Worm (Caenorhabditis elegans) whole organism, young adult: ENCODE results near the gene F45E10.2.

Source experiments
- C17E4.6 ChIP-seq: fragments of 200-800 bp; sonication (Bioruptor generic); IDR thresholded peaks from 2 replicates; pipeline ENCODE4 v1.3.6; 2022; ENCODE audit warnings: missing genetic modification reagents, missing genetic modification characterization, missing compliant biosample characterization
- F22D6.2 ChIP-seq: sonication (generic microtip); optimal IDR thresholded peaks from 2 replicates; lab custom pipeline; 2016; ENCODE audit warnings: mild to moderate bottlenecking, missing genetic modification characterization, missing compliant biosample characterization
- F49E8.2 ChIP-seq: sonication (generic microtip); optimal IDR thresholded peaks from 3 replicates; lab custom pipeline; 2017; ENCODE audit warnings: missing genetic modification characterization, mild to moderate bottlenecking, missing compliant biosample characterization, antibody characterized with exemption, moderate library complexity; ENCODE audit not compliant: insufficient read depth
- K11D2.4 ChIP-seq: fragments of 200-800 bp; sonication (Bioruptor generic); IDR thresholded peaks from 2 replicates; pipeline ENCODE4 v1.3.6; 2022; ENCODE audit warnings: missing genetic modification reagents, missing genetic modification characterization, missing compliant biosample characterization
- K12H6.12 ChIP-seq: fragments of 200-800 bp; sonication (Bioruptor generic); optimal IDR thresholded peaks from 2 replicates; lab custom pipeline; 2018; ENCODE audit warnings: mild to moderate bottlenecking, missing genetic modification characterization, missing compliant biosample characterization
- Y53F4B.3 ChIP-seq: fragments of 200-800 bp; sonication (Bioruptor generic); IDR thresholded peaks from 2 replicates; pipeline ENCODE4 v1.3.6; 2022; ENCODE audit warnings: missing genetic modification reagents, missing genetic modification characterization, missing compliant biosample characterization
- Y56A3A.18 ChIP-seq: fragments of 200-800 bp; sonication (Bioruptor generic); IDR thresholded peaks from 2 replicates; pipeline ENCODE4 v1.3.6; 2022; ENCODE audit warnings: missing genetic modification reagents, missing genetic modification characterization, missing compliant biosample characterization
- ZK185.1 ChIP-seq: sonication (generic microtip); optimal IDR thresholded peaks from 2 replicates; lab custom pipeline; 2016; ENCODE audit warnings: mild to moderate bottlenecking, missing genetic modification characterization, missing compliant biosample characterization; ENCODE audit not compliant: poor library complexity, severe bottlenecking
- akir-1 ChIP-seq: fragments of 200-800 bp; sonication (Bioruptor generic); optimal IDR thresholded peaks from 2 replicates; lab custom pipeline; 2018; ENCODE audit warnings: mild to moderate bottlenecking, missing genetic modification characterization, moderate library complexity, missing compliant biosample characterization
- ama-1 ChIP-seq, 3 experiments: fragments of 150-350 bp in 1 of 3; sonication (generic microtip) in 2 of 3; optimal IDR thresholded peaks; 2 replicates each; lab custom pipeline; 2014 to 2018; ENCODE audit warnings: missing biosample characterization in 2 of 3, missing genetic modification characterization in 2 of 3, missing genetic modification reagents in 2 of 3
- aptf-3 ChIP-seq: fragments of 200-800 bp; sonication (Bioruptor generic); IDR thresholded peaks from 2 replicates; pipeline ENCODE4 v1.3.6; 2022; ENCODE audit warnings: missing genetic modification characterization, missing compliant biosample characterization
- attf-5 ChIP-seq: fragments of 200-800 bp; sonication (Bioruptor generic); optimal IDR thresholded peaks from 2 replicates; lab custom pipeline; 2018; ENCODE audit warnings: mild to moderate bottlenecking, missing genetic modification characterization, missing compliant biosample characterization
- bed-1 ChIP-seq: fragments of 200-800 bp; sonication (Bioruptor generic); IDR thresholded peaks from 2 replicates; pipeline ENCODE4 v1.3.6; 2022; ENCODE audit warnings: missing genetic modification reagents, missing genetic modification characterization, missing compliant biosample characterization
- cebp-1 ChIP-seq, 2 experiments: fragments of 200-800 bp in 1 of 2; sonication (Bioruptor generic) in 1 of 2; sonication (generic microtip) in 1 of 2; IDR thresholded peaks in 1 of 2; optimal IDR thresholded peaks in 1 of 2; 2 replicates each; pipeline versions ENCODE4 v1.3.6 to Lab custom; 2017 to 2022; ENCODE audit warnings: missing compliant biosample characterization in 2 of 2, missing genetic modification characterization in 2 of 2, mild to moderate bottlenecking in 1 of 2, missing genetic modification reagents in 1 of 2, moderate library complexity in 1 of 2
- ceh-27 ChIP-seq: fragments of 200-800 bp; sonication (Bioruptor generic); optimal IDR thresholded peaks from 2 replicates; lab custom pipeline; 2018; ENCODE audit warnings: mild to moderate bottlenecking, missing genetic modification characterization, moderate library complexity, missing compliant biosample characterization
- ceh-58 ChIP-seq: fragments of 200-800 bp; sonication (Bioruptor generic); IDR thresholded peaks from 2 replicates; pipeline ENCODE4 v1.3.6; 2022; ENCODE audit warnings: missing genetic modification characterization, missing compliant biosample characterization
- ceh-79 ChIP-seq: sonication (generic microtip); optimal IDR thresholded peaks from 2 replicates; lab custom pipeline; 2017; ENCODE audit warnings: mild to moderate bottlenecking, missing genetic modification characterization, missing compliant biosample characterization
- ceh-91 ChIP-seq: fragments of 200-800 bp; sonication (Bioruptor generic); IDR thresholded peaks from 2 replicates; pipeline ENCODE4 v1.3.6; 2022; ENCODE audit warnings: missing genetic modification reagents, missing genetic modification characterization, missing compliant biosample characterization
- dox-1 ChIP-seq: fragments of 200-800 bp; sonication (Bioruptor generic); IDR thresholded peaks from 2 replicates; pipeline ENCODE4 v1.3.6; 2022; ENCODE audit warnings: missing genetic modification reagents, missing genetic modification characterization, missing compliant biosample characterization
- dpff-1 ChIP-seq: sonication (generic microtip); optimal IDR thresholded peaks from 2 replicates; lab custom pipeline; 2017; ENCODE audit warnings: mild to moderate bottlenecking, missing genetic modification characterization, missing compliant biosample characterization
- dpl-1 ChIP-seq: fragments of 150-350 bp; optimal IDR thresholded peaks from 2 replicates; lab custom pipeline; 2014; ENCODE audit warnings: missing biosample characterization, missing genetic modification reagents, missing genetic modification characterization
- efl-1 ChIP-seq: fragments of 150-350 bp; optimal IDR thresholded peaks from 2 replicates; lab custom pipeline; 2014; ENCODE audit warnings: missing biosample characterization, missing genetic modification reagents, missing genetic modification characterization
- egl-44 ChIP-seq: fragments of 200-800 bp; sonication (Bioruptor generic); IDR thresholded peaks from 2 replicates; pipeline ENCODE4 v1.3.6; 2022; ENCODE audit warnings: missing genetic modification reagents, missing genetic modification characterization, missing compliant biosample characterization
- egrh-3 ChIP-seq: fragments of 200-800 bp; sonication (Bioruptor generic); IDR thresholded peaks from 2 replicates; pipeline ENCODE4 v1.3.6; 2022; ENCODE audit warnings: missing genetic modification reagents, missing genetic modification characterization, missing compliant biosample characterization
- fkh-3 ChIP-seq: sonication (generic microtip); optimal IDR thresholded peaks from 2 replicates; lab custom pipeline; 2016; ENCODE audit warnings: mild to moderate bottlenecking, missing genetic modification characterization, missing compliant biosample characterization
- him-1 ChIP-seq: sonication (generic microtip); optimal IDR thresholded peaks from 2 replicates; lab custom pipeline; 2016; ENCODE audit warnings: missing genotype, missing genetic modification reagents, missing genetic modification characterization, missing compliant biosample characterization
- hlh-12 ChIP-seq: sonication (generic microtip); optimal IDR thresholded peaks from 2 replicates; lab custom pipeline; 2016; ENCODE audit warnings: missing genetic modification characterization, missing compliant biosample characterization
- hmg-1.2 ChIP-seq: fragments of 200-800 bp; sonication (Bioruptor generic); IDR thresholded peaks from 2 replicates; pipeline ENCODE4 v1.3.6; 2022; ENCODE audit warnings: missing genetic modification reagents, missing genetic modification characterization, missing compliant biosample characterization
- lir-1 ChIP-seq: fragments of 200-800 bp; sonication (Bioruptor generic); conservative IDR thresholded peaks from 2 replicates; pipeline ENCODE4 v1.3.6; 2022; ENCODE audit warnings: missing genetic modification reagents, missing genetic modification characterization, missing compliant biosample characterization
- madf-6 ChIP-seq: fragments of 200-800 bp; sonication (Bioruptor generic); IDR thresholded peaks from 2 replicates; pipeline ENCODE4 v1.3.6; 2022; ENCODE audit warnings: missing genetic modification reagents, missing genetic modification characterization, missing compliant biosample characterization
- madf-8 ChIP-seq: fragments of 200-800 bp; sonication (Bioruptor generic); conservative IDR thresholded peaks from 2 replicates; pipeline ENCODE4 v1.3.6; 2022; ENCODE audit warnings: missing genetic modification reagents, missing genetic modification characterization, missing compliant biosample characterization
- mcd-1 ChIP-seq: fragments of 200-800 bp; sonication (Bioruptor generic); IDR thresholded peaks from 2 replicates; pipeline ENCODE4 v1.3.6; 2022; ENCODE audit warnings: missing genetic modification reagents, missing genetic modification characterization, missing compliant biosample characterization
- nfyb-1 ChIP-seq: fragments of 200-800 bp; sonication (Bioruptor generic); IDR thresholded peaks from 2 replicates; pipeline ENCODE4 v1.3.6; 2022; ENCODE audit warnings: missing genetic modification reagents, missing genetic modification characterization, missing compliant biosample characterization
- nhr-120 ChIP-seq: fragments of 200-800 bp; sonication (Bioruptor generic); IDR thresholded peaks from 2 replicates; pipeline ENCODE4 v1.3.6; 2022; ENCODE audit warnings: missing genetic modification characterization, missing compliant biosample characterization
- nhr-80 ChIP-seq: sonication (generic microtip); optimal IDR thresholded peaks from 2 replicates; lab custom pipeline; 2016; ENCODE audit warnings: missing genetic modification characterization, missing compliant biosample characterization
- pha-4 ChIP-seq: fragments of 150-350 bp; sonication (generic microtip); optimal IDR thresholded peaks from 2 replicates; lab custom pipeline; 2014; ENCODE audit warnings: missing biosample characterization, missing genetic modification reagents, missing genetic modification characterization
- sdz-38 ChIP-seq: sonication (generic microtip); optimal IDR thresholded peaks from 2 replicates; lab custom pipeline; 2016; ENCODE audit warnings: missing genotype, missing genetic modification characterization, missing compliant biosample characterization
- tbp1 ChIP-seq: fragments of 200-800 bp; sonication (Bioruptor generic); optimal IDR thresholded peaks from 2 replicates; lab custom pipeline; 2018; ENCODE audit warnings: mild to moderate bottlenecking, missing genetic modification characterization, missing compliant biosample characterization
- tlf-1 ChIP-seq: fragments of 200-800 bp; sonication (Bioruptor generic); optimal IDR thresholded peaks from 2 replicates; lab custom pipeline; 2018; ENCODE audit warnings: mild to moderate bottlenecking, missing genetic modification characterization, missing compliant biosample characterization
- xnd-1 ChIP-seq: sonication (generic microtip); optimal IDR thresholded peaks from 2 replicates; lab custom pipeline; 2016; ENCODE audit warnings: missing genotype, missing genetic modification reagents, missing genetic modification characterization, missing compliant biosample characterization
- zim-3 ChIP-seq: sonication (generic microtip); optimal IDR thresholded peaks from 2 replicates; lab custom pipeline; 2017; ENCODE audit warnings: mild to moderate bottlenecking, missing genetic modification characterization, moderate library complexity, missing compliant biosample characterization
- ztf-22 ChIP-seq: fragments of 200-800 bp; sonication (Bioruptor generic); optimal IDR thresholded peaks from 2 replicates; lab custom pipeline; 2018; ENCODE audit warnings: mild to moderate bottlenecking, missing genetic modification characterization, moderate library complexity, missing compliant biosample characterization
- ztf-26 ChIP-seq: sonication (generic microtip); optimal IDR thresholded peaks from 2 replicates; lab custom pipeline; 2017; ENCODE audit warnings: missing genetic modification characterization, missing compliant biosample characterization
- ztf-28 ChIP-seq: fragments of 200-800 bp; sonication (Bioruptor generic); IDR thresholded peaks from 2 replicates; pipeline ENCODE4 v1.3.6; 2022; ENCODE audit warnings: missing genetic modification reagents, missing genetic modification characterization, missing compliant biosample characterization
- ztf-6 ChIP-seq: fragments of 200-800 bp; sonication (Bioruptor generic); IDR thresholded peaks from 2 replicates; pipeline ENCODE4 v1.3.6; 2022; ENCODE audit warnings: missing genetic modification reagents, missing genetic modification characterization, missing compliant biosample characterization

F45E10.2 gene

DNA sequence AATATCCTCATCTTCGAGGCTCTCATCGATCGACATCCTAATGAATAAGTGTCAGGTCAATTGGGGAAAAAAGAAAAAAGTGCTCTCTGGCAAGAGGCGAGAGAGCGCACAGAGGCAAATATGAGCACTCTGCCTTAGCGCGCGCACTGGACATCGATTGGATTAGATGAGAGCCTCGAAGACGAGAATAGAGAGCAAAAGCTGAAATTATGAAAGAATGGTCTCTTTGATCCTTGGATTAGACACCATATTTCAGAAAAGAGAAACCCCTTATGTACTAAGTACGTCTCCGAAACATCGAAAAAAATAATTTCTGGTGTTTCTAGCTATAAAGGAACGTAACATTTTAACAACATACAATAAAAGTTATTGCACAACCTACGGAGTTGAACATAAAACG, at the start of gene F45E10.2:
Gene F45E10.2, minus strand, starts transcription at position 101 of the 400 bp plus-strand sequence.
- no peak for TF ChIP-seq akir-1
- no peak for TF ChIP-seq madf-6 (GFP tag; lab: Robert Waterston, UW)

DNA sequence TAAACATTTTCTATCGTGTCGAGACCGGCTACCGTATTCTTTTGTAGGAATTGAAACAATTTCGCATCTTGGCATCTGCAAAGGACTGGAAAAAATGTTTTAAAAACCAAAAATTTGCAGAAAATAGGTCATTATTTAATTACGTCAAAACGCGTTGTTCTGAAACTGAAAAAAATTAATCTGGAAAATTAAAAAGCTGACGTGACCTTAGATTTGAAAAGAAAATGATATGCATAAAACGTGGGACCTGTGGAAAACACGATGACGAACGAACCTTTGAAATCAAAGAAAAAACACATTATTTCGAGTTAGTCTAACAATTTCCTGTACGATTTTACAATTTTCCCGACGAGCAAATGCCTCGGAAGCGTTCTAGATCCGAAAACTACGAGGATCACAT, 49.0 kb upstream of the F45E10.2 start, which contains the start of gene C09H10.9:
Gene C09H10.9, plus strand, starts transcription at position 301 of the 400 bp plus-strand sequence.
- TF ChIP-seq aptf-3 (GFP tag; lab: Robert Waterston, UW): no peak
- TF ChIP-seq ztf-22 (GFP tag; lab: Kevin White, UChicago): no peak
- no peak for TF ChIP-seq pha-4 (tag; lab: Kevin White, UChicago)
- no peak for TF ChIP-seq K11D2.4 (GFP tag; lab: Robert Waterston, UW)
- TF ChIP-seq madf-6 (GFP tag; lab: Robert Waterston, UW): no peak
- no peak for TF ChIP-seq sdz-38 (tag; lab: Kevin White, UChicago)
- TF ChIP-seq tbp1 (GFP tag; lab: Kevin White, UChicago): no peak
- TF ChIP-seq dpl-1 (GFP tag; lab: Kevin White, UChicago): no peak
- no peak for TF ChIP-seq ztf-26 (tag; lab: Kevin White, UChicago)
- no peak for TF ChIP-seq lir-1
- TF ChIP-seq him-1 (tag; lab: Kevin White, UChicago): no peak
- no peak for TF ChIP-seq hlh-12 (tag; lab: Kevin White, UChicago)
- no peak for TF ChIP-seq egl-44 (GFP tag; lab: Robert Waterston, UW)
- TF ChIP-seq nfyb-1 (GFP tag; lab: Robert Waterston, UW): no peak
- TF ChIP-seq ceh-91 (GFP tag; lab: Robert Waterston, UW): no peak
- no peak for TF ChIP-seq zim-3
- TF ChIP-seq egrh-3: no peak
- TF ChIP-seq tlf-1 (GFP tag; lab: Kevin White, UChicago): no peak
- no peak for TF ChIP-seq ZK185.1 (tag; lab: Kevin White, UChicago)
- no peak for TF ChIP-seq F49E8.2
- TF ChIP-seq, all 124 proteins: peak for 0

DNA sequence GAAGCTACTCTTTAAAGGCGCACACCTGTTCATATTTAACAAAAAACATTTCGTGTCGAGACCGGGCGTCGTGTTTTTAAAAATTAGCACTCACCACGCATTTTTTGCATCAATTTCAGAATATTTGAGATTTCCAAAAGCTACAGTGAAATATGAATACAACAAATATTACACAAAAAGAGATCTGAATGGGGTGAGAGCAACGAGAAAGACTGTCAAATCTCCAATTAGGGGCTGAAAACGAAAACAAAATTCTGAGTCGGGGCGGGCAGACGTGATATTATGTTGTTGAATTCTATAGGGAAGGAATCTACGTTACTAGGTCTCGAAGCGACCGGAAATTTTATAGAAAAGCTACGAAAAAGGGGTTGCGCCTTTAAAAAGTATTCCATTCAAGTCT, 48.5 kb upstream of the F45E10.2 start, which contains the start of gene C09H10.5:
Gene C09H10.5, minus strand, starts transcription at position 101 of the 400 bp plus-strand sequence.
- TF ChIP-seq ceh-27 (GFP tag; lab: Kevin White, UChicago) (no peak), ztf-28 (GFP tag; lab: Robert Waterston, UW) (no peak), sdz-38 (tag; lab: Kevin White, UChicago) (no peak), F22D6.2 (tag; lab: Kevin White, UChicago) (no peak), ceh-58 (GFP tag; lab: Robert Waterston, UW) (no peak), Y53F4B.3 (no peak), K12H6.12 (no peak)
- TF ChIP-seq, all 124 proteins: peak for 0

DNA sequence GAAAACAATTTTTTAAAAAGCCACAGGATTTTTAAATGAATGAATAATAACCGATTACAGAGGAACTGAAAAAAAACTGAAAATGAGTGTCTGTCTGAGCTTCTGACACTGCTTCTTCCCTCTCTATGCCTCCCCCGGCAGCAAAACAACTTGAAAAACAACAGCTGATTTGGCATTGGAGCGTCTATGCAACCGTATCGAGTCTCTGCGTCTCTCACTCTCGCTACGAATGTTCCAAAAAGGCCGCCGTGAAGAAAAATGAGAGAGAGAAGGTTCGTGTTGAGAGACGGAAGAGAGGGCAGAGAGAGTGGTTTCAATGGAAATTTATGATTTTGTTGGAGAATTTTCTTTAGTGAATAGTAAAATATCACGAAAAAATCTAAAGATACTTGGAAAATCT, 47.9 kb upstream of the F45E10.2 start:
- TF ChIP-seq C17E4.6 (no peak), ama-1 (optimal IDR thresholded peaks at IDR 0.05; lab: Kevin White, UChicago) (no peak), ama-1 (GFP tag; optimal IDR thresholded peaks at IDR 0.05; lab: Kevin White, UChicago) (no peak), attf-5 (GFP tag; lab: Kevin White, UChicago) (peak; percentile 90), dox-1 (GFP tag; lab: Robert Waterston, UW) (peak; percentile 59; the same call in 1 of the 2 replicates), bed-1 (GFP tag; lab: Robert Waterston, UW) (no peak), ceh-79 (tag; lab: Kevin White, UChicago) (no peak), nhr-80 (tag; lab: Kevin White, UChicago) (peak; percentile 68), efl-1 (no peak), hmg-1.2 (GFP tag; lab: Robert Waterston, UW) (peak; percentile 61; the same call in 1 of the 2 replicates), cebp-1 (GFP tag; IDR thresholded peaks at IDR 0.05; lab: Robert Waterston, UW) (no peak), cebp-1 (tag; optimal IDR thresholded peaks at IDR 0.05; lab: Kevin White, UChicago) (peak; percentile 47), madf-8 (GFP tag; lab: Robert Waterston, UW) (no peak), ztf-6 (no peak), mcd-1 (GFP tag; lab: Robert Waterston, UW) (peak; percentile 77), xnd-1 (no peak), tlf-1 (GFP tag; lab: Kevin White, UChicago) (no peak), dpff-1 (no peak), nhr-120 (GFP tag; lab: Robert Waterston, UW) (no peak), Y56A3A.18 (no peak), fkh-3 (no peak)
